Worm (Caenorhabditis elegans) whole organism, late embryonic: Measurements from ENCODE around the gene C16C8.11.

Experiments
- F13H6.1 ChIP-seq: sonication (generic microtip); optimal IDR thresholded peaks from 2 replicates; lab custom pipeline; 2016; ENCODE audit warnings: missing genetic modification characterization, missing compliant biosample characterization
- ama-1 ChIP-seq: fragments of 150-350 bp; optimal IDR thresholded peaks from 2 replicates; lab custom pipeline; 2014
- ceh-18 ChIP-seq: sonication (generic microtip); optimal IDR thresholded peaks from 2 replicates; lab custom pipeline; 2016; ENCODE audit warnings: missing genetic modification characterization, missing compliant biosample characterization
- ceh-30 ChIP-seq: fragments of 150-350 bp; optimal IDR thresholded peaks from 2 replicates; lab custom pipeline; 2014; ENCODE audit warnings: missing biosample characterization, missing genetic modification characterization
- hlh-30 ChIP-seq: sonication (generic microtip); optimal IDR thresholded peaks from 2 replicates; lab custom pipeline; 2017; ENCODE audit warnings: antibody characterized with exemption, missing genetic modification characterization, missing compliant biosample characterization; ENCODE audit not compliant: insufficient read depth
- lim-6 ChIP-seq: sonication (generic microtip); optimal IDR thresholded peaks from 2 replicates; lab custom pipeline; 2016; ENCODE audit warnings: missing genetic modification characterization, missing compliant biosample characterization
- pha-4 ChIP-seq: fragments of 150-350 bp; optimal IDR thresholded peaks from 2 replicates; lab custom pipeline; 2018; ENCODE audit warnings: missing biosample characterization, missing genetic modification reagents, missing genetic modification characterization
- pqm-1 ChIP-seq: sonication (generic microtip); optimal IDR thresholded peaks from 2 replicates; lab custom pipeline; 2016; ENCODE audit warnings: missing genetic modification characterization, missing compliant biosample characterization
- rnt-1 ChIP-seq: sonication (generic microtip); optimal IDR thresholded peaks from 2 replicates; lab custom pipeline; 2016; ENCODE audit warnings: missing genetic modification characterization, missing compliant biosample characterization

DNA sequence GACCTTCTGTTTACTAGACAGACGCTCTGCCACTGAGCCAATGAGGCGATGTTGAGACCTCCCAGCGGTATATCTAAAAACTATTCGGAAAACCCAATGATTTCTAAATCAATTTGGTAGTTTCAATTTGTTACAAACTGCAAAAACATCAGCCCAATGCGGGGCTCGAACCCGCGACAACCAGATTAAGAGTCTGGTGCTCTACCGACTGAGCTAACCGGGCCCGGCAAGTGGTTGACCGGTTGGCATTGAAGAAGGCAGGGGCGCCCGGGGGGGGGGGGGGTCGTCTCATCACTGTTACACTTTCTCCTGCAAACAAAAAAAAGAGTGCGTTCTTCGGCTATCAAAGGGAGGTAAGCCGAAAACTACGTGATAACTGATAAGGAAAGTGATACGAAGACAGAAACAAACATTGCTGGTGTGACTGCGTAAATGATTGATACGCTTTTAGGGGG lies 14.2 kb upstream of the C16C8.11 start:
- TF ChIP-seq pha-4 = no peak
- no peak for TF ChIP-seq F13H6.1
- TF ChIP-seq ceh-30 = no peak
- no peak for TF ChIP-seq rnt-1
- TF ChIP-seq ceh-18 (tag; lab: Kevin White, UChicago) = no peak
- TF ChIP-seq lim-6 (tag; lab: Kevin White, UChicago) = no peak
- no peak for TF ChIP-seq hlh-30
- TF ChIP-seq ama-1 (lab: Kevin White, UChicago) = no peak
- no peak for TF ChIP-seq pqm-1 (tag; lab: Kevin White, UChicago)
